Fruit fly (Drosophila melanogaster) whole organism, embryonic: Measurements from ENCODE around the gene Trf5.

Experiments
- BtbVII ChIP-seq: fragments of 200-800 bp; sonication (Bioruptor generic); optimal IDR thresholded peaks from 3 replicates; lab custom pipeline; 2017; ENCODE audit warnings: missing biosample characterization, mild to moderate bottlenecking, missing genetic modification characterization
- C15 ChIP-seq: fragments of 200-800 bp; sonication (Bioruptor generic); IDR thresholded peaks from 3 replicates; pipeline ENCODE4 v1.3.6; 2022; ENCODE audit warnings: missing biosample characterization, missing genetic modification characterization
- CG10147 ChIP-seq: fragments of 200-800 bp; sonication (Bioruptor generic); optimal IDR thresholded peaks from 2 replicates; lab custom pipeline; 2019; ENCODE audit warnings: missing biosample characterization, mild to moderate bottlenecking, missing genetic modification characterization, moderate library complexity
- CG11398 ChIP-seq: fragments of 200-800 bp; sonication (Bioruptor generic); optimal IDR thresholded peaks from 2 replicates; lab custom pipeline; 2016; ENCODE audit warnings: missing biosample characterization, missing genetic modification characterization
- CG11560 ChIP-seq: fragments of 200-800 bp; sonication (Bioruptor generic); IDR thresholded peaks from 3 replicates; pipeline ENCODE4 v1.3.6; 2022; ENCODE audit warnings: missing biosample characterization, missing genetic modification characterization
- CG11695 ChIP-seq: fragments of 200-800 bp; sonication (Bioruptor generic); IDR thresholded peaks from 3 replicates; pipeline ENCODE4 v1.3.6; 2022; ENCODE audit warnings: missing biosample characterization, missing genetic modification characterization
- CG14965 ChIP-seq: fragments of 200-800 bp; sonication (Bioruptor generic); optimal IDR thresholded peaks from 2 replicates; lab custom pipeline; 2016; ENCODE audit warnings: missing biosample characterization, missing genetic modification characterization, borderline replicate concordance
- CG15479 ChIP-seq: fragments of 200-800 bp; sonication (Bioruptor generic); optimal IDR thresholded peaks from 3 replicates; lab custom pipeline; 2019; ENCODE audit warnings: missing biosample characterization, mild to moderate bottlenecking, missing genetic modification characterization, moderate library complexity
- CG15514 ChIP-seq: fragments of 200-800 bp; sonication (Bioruptor generic); optimal IDR thresholded peaks from 3 replicates; lab custom pipeline; 2017; ENCODE audit warnings: missing biosample characterization, missing genetic modification characterization, mild to moderate bottlenecking, moderate library complexity, missing genetic modification reagents
- CG17328 ChIP-seq: fragments of 200-800 bp; sonication (Bioruptor generic); IDR thresholded peaks from 2 replicates; pipeline ENCODE4 v1.3.6; 2022; ENCODE audit warnings: missing biosample characterization, missing genetic modification characterization
- CG17359 ChIP-seq: fragments of 200-800 bp; sonication (Bioruptor generic); optimal IDR thresholded peaks from 3 replicates; lab custom pipeline; 2018; ENCODE audit warnings: missing biosample characterization, mild to moderate bottlenecking, missing genetic modification characterization, moderate library complexity
- CG30431 ChIP-seq: fragments of 200-800 bp; sonication (Bioruptor generic); optimal IDR thresholded peaks from 2 replicates; lab custom pipeline; 2017; ENCODE audit warnings: missing biosample characterization, missing genetic modification characterization
- CG31224 ChIP-seq: fragments of 200-800 bp; sonication (Bioruptor generic); IDR thresholded peaks from 2 replicates; pipeline ENCODE4 v1.3.6; 2022; ENCODE audit warnings: missing biosample characterization, missing genetic modification characterization
- CG32772 ChIP-seq: fragments of 200-800 bp; sonication (Bioruptor generic); IDR thresholded peaks from 2 replicates; pipeline ENCODE4 v1.3.6; 2022; ENCODE audit warnings: missing biosample characterization, missing genetic modification characterization
- CG4282 ChIP-seq: fragments of 200-800 bp; sonication (Bioruptor generic); optimal IDR thresholded peaks from 2 replicates; lab custom pipeline; 2016; ENCODE audit warnings: missing biosample characterization, missing genetic modification characterization
- CG43689 ChIP-seq: fragments of 200-800 bp; sonication (Bioruptor generic); IDR thresholded peaks from 2 replicates; pipeline ENCODE4 v1.3.6; 2022; ENCODE audit warnings: missing biosample characterization, missing genetic modification characterization
- CG4617 ChIP-seq: fragments of 200-800 bp; sonication (Bioruptor generic); optimal IDR thresholded peaks from 3 replicates; lab custom pipeline; 2016; ENCODE audit warnings: missing biosample characterization, missing genetic modification characterization, borderline replicate concordance
- CG4707 ChIP-seq: fragments of 200-800 bp; sonication (Bioruptor generic); optimal IDR thresholded peaks from 2 replicates; lab custom pipeline; 2018; ENCODE audit warnings: missing biosample characterization, mild to moderate bottlenecking, missing genetic modification characterization, moderate library complexity
- CG4820 ChIP-seq: fragments of 200-800 bp; sonication (Bioruptor generic); optimal IDR thresholded peaks from 3 replicates; lab custom pipeline; 2016; ENCODE audit warnings: missing biosample characterization, missing genetic modification characterization
- CG6765 ChIP-seq: fragments of 200-800 bp; sonication (Bioruptor generic); optimal IDR thresholded peaks from 3 replicates; lab custom pipeline; 2017; ENCODE audit warnings: missing biosample characterization, mild to moderate bottlenecking, missing genetic modification characterization
- CG6854 ChIP-seq: fragments of 200-800 bp; sonication (Bioruptor generic); optimal IDR thresholded peaks from 3 replicates; lab custom pipeline; 2017; ENCODE audit warnings: missing biosample characterization, mild to moderate bottlenecking, missing genetic modification characterization
- CG7271 ChIP-seq: fragments of 200-800 bp; sonication (Bioruptor generic); optimal IDR thresholded peaks from 2 replicates; lab custom pipeline; 2018; ENCODE audit warnings: missing biosample characterization, mild to moderate bottlenecking, missing genetic modification characterization, moderate library complexity
- CG7839 ChIP-seq: fragments of 200-800 bp; sonication (Bioruptor generic); optimal IDR thresholded peaks from 3 replicates; lab custom pipeline; 2018; ENCODE audit warnings: missing biosample characterization, mild to moderate bottlenecking, missing genetic modification characterization, moderate library complexity
- CG8765 ChIP-seq: fragments of 200-800 bp; sonication (Bioruptor generic); IDR thresholded peaks from 2 replicates; pipeline ENCODE4 v1.3.6; 2022; ENCODE audit warnings: missing biosample characterization, missing genetic modification characterization
- D ChIP-seq, 2 experiments: fragments of 200-800 bp in 1 of 2; fragments of >200 bp in 1 of 2; sonication (Bioruptor generic) in 1 of 2; optimal IDR thresholded peaks; 2 replicates in 1 of 2; 3 replicates in 1 of 2; lab custom pipeline; 2017; ENCODE audit warnings: mild to moderate bottlenecking in 1 of 2, missing biosample characterization in 1 of 2, missing genetic modification characterization in 1 of 2, missing genetic modification reagents in 1 of 2
- Dll ChIP-seq: fragments of 200-800 bp; sonication (Bioruptor generic); IDR thresholded peaks from 4 replicates; pipeline ENCODE4 v1.3.6; 2022; ENCODE audit warnings: missing biosample characterization, missing genetic modification characterization; ENCODE audit not compliant: partially characterized antibody
- ERR ChIP-seq: fragments of 200-800 bp; sonication (Bioruptor generic); optimal IDR thresholded peaks from 2 replicates; lab custom pipeline; 2016; ENCODE audit warnings: missing biosample characterization, missing genetic modification characterization
- Eip74EF ChIP-seq, 2 experiments: fragments of 200-800 bp in 1 of 2; fragments of >200 bp in 1 of 2; sonication (Bioruptor generic) in 1 of 2; optimal IDR thresholded peaks; 2 replicates each; lab custom pipeline; 2017 to 2019; ENCODE audit warnings: missing biosample characterization in 2 of 2, missing genetic modification characterization in 2 of 2, mild to moderate bottlenecking in 1 of 2, moderate library complexity in 1 of 2
- Fer2 ChIP-seq: fragments of 200-800 bp; sonication (Bioruptor generic); optimal IDR thresholded peaks from 2 replicates; lab custom pipeline; 2018; ENCODE audit warnings: missing biosample characterization, mild to moderate bottlenecking, missing genetic modification characterization, moderate library complexity
- Gug ChIP-seq: fragments of 200-800 bp; sonication (Bioruptor generic); IDR thresholded peaks from 4 replicates; pipeline ENCODE4 v1.3.6; 2022; ENCODE audit warnings: missing biosample characterization, missing genetic modification characterization
- Hmr ChIP-seq: fragments of 200-800 bp; sonication (Bioruptor generic); optimal IDR thresholded peaks from 3 replicates; lab custom pipeline; 2017; ENCODE audit warnings: mild to moderate bottlenecking, missing biosample characterization, missing genetic modification reagents, missing genetic modification characterization
- Jarid2 ChIP-seq: fragments of 200-800 bp; sonication (Bioruptor generic); optimal IDR thresholded peaks from 3 replicates; lab custom pipeline; 2017; ENCODE audit warnings: mild to moderate bottlenecking, missing biosample characterization, missing genetic modification reagents, missing genetic modification characterization
- Max ChIP-seq: fragments of 200-800 bp; sonication (Bioruptor generic); optimal IDR thresholded peaks from 2 replicates; lab custom pipeline; 2016; ENCODE audit warnings: missing biosample characterization, mild to moderate bottlenecking, missing genetic modification characterization
- NC2α ChIP-seq: fragments of 200-800 bp; sonication (Bioruptor generic); optimal IDR thresholded peaks from 2 replicates; lab custom pipeline; 2016; ENCODE audit warnings: missing biosample characterization, missing genetic modification characterization
- NfI ChIP-seq: fragments of 200-800 bp; sonication (Bioruptor generic); optimal IDR thresholded peaks from 3 replicates; lab custom pipeline; 2018; ENCODE audit warnings: missing biosample characterization, mild to moderate bottlenecking, missing genetic modification characterization, moderate library complexity
- Oli ChIP-seq: fragments of 200-800 bp; sonication (Bioruptor generic); optimal IDR thresholded peaks from 2 replicates; lab custom pipeline; 2018; ENCODE audit warnings: missing biosample characterization, mild to moderate bottlenecking, missing genetic modification characterization, moderate library complexity
- Optix ChIP-seq: fragments of 200-800 bp; sonication (Bioruptor generic); IDR thresholded peaks from 3 replicates; pipeline ENCODE4 v1.3.6; 2022; ENCODE audit warnings: missing biosample characterization, missing genetic modification characterization
- Six4 ChIP-seq: fragments of 200-800 bp; sonication (Bioruptor generic); optimal IDR thresholded peaks from 2 replicates; lab custom pipeline; 2016; ENCODE audit warnings: missing biosample characterization, missing genetic modification characterization
- YL-1 ChIP-seq: fragments of 200-800 bp; sonication (Bioruptor generic); optimal IDR thresholded peaks from 3 replicates; lab custom pipeline; 2017; ENCODE audit warnings: missing biosample characterization, mild to moderate bottlenecking, missing genetic modification characterization
- ase ChIP-seq: fragments of 200-800 bp; sonication (Bioruptor generic); IDR thresholded peaks from 3 replicates; pipeline ENCODE4 v1.3.6; 2022; ENCODE audit warnings: missing biosample characterization, missing genetic modification characterization
- bcd ChIP-seq: fragments of 200-800 bp; sonication (Bioruptor generic); optimal IDR thresholded peaks from 2 replicates; lab custom pipeline; 2017; ENCODE audit warnings: missing biosample characterization, mild to moderate bottlenecking, missing genetic modification characterization
- dmrt99B ChIP-seq: fragments of 200-800 bp; sonication (Bioruptor generic); optimal IDR thresholded peaks from 2 replicates; lab custom pipeline; 2018; ENCODE audit warnings: missing biosample characterization, mild to moderate bottlenecking, missing genetic modification characterization, moderate library complexity
- ems ChIP-seq: fragments of 200-800 bp; sonication (Bioruptor generic); optimal IDR thresholded peaks from 3 replicates; lab custom pipeline; 2016; ENCODE audit warnings: missing biosample characterization, missing genetic modification characterization
- fru ChIP-seq: fragments of >200 bp; optimal IDR thresholded peaks from 2 replicates; lab custom pipeline; 2017
- hkb ChIP-seq, 2 experiments: fragments of 200-800 bp in 1 of 2; fragments of >200 bp in 1 of 2; sonication (Bioruptor generic) in 1 of 2; IDR thresholded peaks in 1 of 2; optimal IDR thresholded peaks in 1 of 2; 2 replicates each; pipeline versions ENCODE4 v1.3.6 to Lab custom; 2017 to 2022; ENCODE audit warnings: missing biosample characterization in 1 of 2, missing genetic modification characterization in 1 of 2
- hth ChIP-seq: fragments of >200 bp; optimal IDR thresholded peaks from 2 replicates; lab custom pipeline; 2017; ENCODE audit warnings: inconsistent platforms
- jing ChIP-seq: fragments of 200-800 bp; sonication (Bioruptor generic); optimal IDR thresholded peaks from 2 replicates; lab custom pipeline; 2018; ENCODE audit warnings: missing biosample characterization, mild to moderate bottlenecking, missing genetic modification characterization
- lbe ChIP-seq: fragments of 200-800 bp; sonication (Bioruptor generic); optimal IDR thresholded peaks from 2 replicates; lab custom pipeline; 2016; ENCODE audit warnings: missing biosample characterization, mild to moderate bottlenecking, missing genetic modification characterization
- mam ChIP-seq: fragments of 200-800 bp; sonication (Bioruptor generic); optimal IDR thresholded peaks from 3 replicates; lab custom pipeline; 2016; ENCODE audit warnings: missing biosample characterization, missing genetic modification characterization
- org-1 ChIP-seq: fragments of 200-800 bp; sonication (Bioruptor generic); optimal IDR thresholded peaks from 2 replicates; lab custom pipeline; 2017; ENCODE audit warnings: missing biosample characterization, missing genetic modification characterization
- tx ChIP-seq: fragments of 200-800 bp; sonication (Bioruptor generic); optimal IDR thresholded peaks from 2 replicates; lab custom pipeline; 2016; ENCODE audit warnings: missing biosample characterization, missing genetic modification characterization

Gene Trf5

DNA sequence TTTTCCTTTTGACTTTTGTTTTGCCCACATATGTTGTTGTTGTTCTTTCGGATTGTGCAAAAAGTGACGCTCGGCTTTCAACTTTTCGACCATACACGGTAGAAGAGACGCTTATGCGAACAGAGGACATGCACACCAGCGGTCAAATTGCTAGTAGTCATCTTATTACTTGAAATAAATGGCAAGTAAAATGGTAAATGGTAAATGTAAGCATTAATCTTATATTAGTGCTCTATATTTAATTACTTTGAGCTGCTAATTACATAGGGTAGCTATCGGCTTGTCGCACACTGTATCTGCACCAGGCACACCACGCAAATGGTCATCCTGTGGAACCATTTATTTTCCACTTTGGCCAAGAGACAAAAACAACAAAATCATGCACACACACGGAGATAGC lies 25.1 kb upstream of the Trf5 start (continued):
- TF ChIP-seq ase (GFP tag; lab: Robert Waterston, UW) (0 out of 3 replicates have a peak, but pooled peaks have one; percentile 21), D (optimal IDR thresholded peaks at IDR 0.05; lab: Kevin White, UChicago) (no peak), D (GFP tag; optimal IDR thresholded peaks at IDR 0.05; lab: Kevin White, UChicago) (no peak), CG7271 (no peak), CG31224 (GFP tag; lab: Robert Waterston, UW) (no peak), CG6854 (GFP tag; lab: Kevin White, UChicago) (no peak), org-1 (GFP tag; lab: Kevin White, UChicago) (no peak), CG10147 (no peak), CG17328 (no peak), mam (GFP tag; lab: Kevin White, UChicago) (no peak), CG30431 (GFP tag; lab: Kevin White, UChicago) (no peak), bcd (GFP tag; lab: Kevin White, UChicago) (no peak), CG11398 (GFP tag; lab: Kevin White, UChicago) (no peak), CG14965 (no peak), CG32772 (GFP tag; lab: Robert Waterston, UW) (no peak), C15 (GFP tag; lab: Robert Waterston, UW) (0 out of 3 replicates have a peak, but pooled peaks have one; percentile 12), CG11695 (GFP tag; lab: Robert Waterston, UW) (peak; percentile 26; the same call in 1 of the 3 replicates), CG17359 (no peak), CG15479 (no peak), CG43689 (GFP tag; lab: Robert Waterston, UW) (no peak), Optix (GFP tag; lab: Robert Waterston, UW) (no peak), CG15514 (GFP tag; lab: Kevin White, UChicago) (peak; percentile 5), CG7839 (tag; lab: Kevin White, UChicago) (peak; percentile 33), lbe (GFP tag; lab: Kevin White, UChicago) (no peak), ERR (GFP tag; lab: Kevin White, UChicago) (no peak), CG6765 (GFP tag; lab: Kevin White, UChicago) (no peak), CG4707 (no peak), YL-1 (GFP tag; lab: Kevin White, UChicago) (no peak), Six4 (GFP tag; lab: Kevin White, UChicago) (no peak), ems (GFP tag; lab: Kevin White, UChicago) (no peak), jing (GFP tag; lab: Kevin White, UChicago) (no peak), Eip74EF (GFP tag; optimal IDR thresholded peaks at IDR 0.05; lab: Kevin White, UChicago) (no peak), Max (GFP tag; lab: Kevin White, UChicago) (no peak), Hmr (GFP tag; lab: Kevin White, UChicago) (peak; percentile 24), CG4820 (GFP tag; lab: Kevin White, UChicago) (no peak), CG8765 (GFP tag; lab: Robert Waterston, UW) (no peak), hkb (optimal IDR thresholded peaks at IDR 0.05; lab: Kevin White, UChicago) (no peak), hkb (GFP tag; IDR thresholded peaks at IDR 0.05; lab: Robert Waterston, UW) (no peak), CG11560 (tag; lab: Robert Waterston, UW) (no peak), tx (GFP tag; lab: Kevin White, UChicago) (no peak), Fer2 (no peak), dmrt99B (tag; lab: Kevin White, UChicago) (peak; percentile 37), NfI (GFP tag; lab: Kevin White, UChicago) (no peak), CG4617 (GFP tag; lab: Kevin White, UChicago) (no peak), CG4282 (GFP tag; lab: Kevin White, UChicago) (no peak), Jarid2 (GFP tag; lab: Kevin White, UChicago) (no peak), Gug (GFP tag; lab: Robert Waterston, UW) (no peak), Dll (no peak), hth (lab: Kevin White, UChicago) (no peak), fru (lab: Kevin White, UChicago) (no peak), Oli (tag; lab: Kevin White, UChicago) (no peak), BtbVII (GFP tag; lab: Kevin White, UChicago) (no peak), NC2α (GFP tag; lab: Kevin White, UChicago) (no peak)
